Worm (Caenorhabditis elegans) whole organism, L4/young adult: ENCODE results near the gene W04B5.6.

Source experiments
- dao-5 ChIP-seq: sonication (generic microtip); optimal IDR thresholded peaks from 2 replicates; lab custom pipeline; 2016; ENCODE audit warnings: missing genotype, missing genetic modification characterization, moderate library complexity, missing compliant biosample characterization
- him-1 ChIP-seq: sonication (generic microtip); optimal IDR thresholded peaks from 2 replicates; lab custom pipeline; 2016; ENCODE audit warnings: missing genotype, missing genetic modification reagents, missing genetic modification characterization, missing compliant biosample characterization

- no peak for TF ChIP-seq him-1
- no peak for TF ChIP-seq dao-5 (tag; lab: Kevin White, UChicago)
These were observed 15.8 kb downstream of the W04B5.6 start for ce11 chrIII:2419504-2419903.
